Fruit fly (Drosophila melanogaster) whole organism, embryonic: ENCODE results near the gene CG10031.

Source experiments
- Adf1 ChIP-seq: fragments of 200-800 bp; sonication (Bioruptor generic); IDR thresholded peaks from 2 replicates; pipeline ENCODE4 v1.3.6; 2022; ENCODE audit warnings: missing biosample characterization, missing genetic modification characterization
- Aef1 ChIP-seq: fragments of 200-800 bp; sonication (Bioruptor generic); IDR thresholded peaks from 3 replicates; pipeline ENCODE4 v1.3.6; 2022; ENCODE audit warnings: missing biosample characterization, missing genetic modification characterization
- CG10431 ChIP-seq: fragments of 200-800 bp; sonication (Bioruptor generic); optimal IDR thresholded peaks from 3 replicates; lab custom pipeline; 2018; ENCODE audit warnings: missing biosample characterization, mild to moderate bottlenecking, missing genetic modification characterization
- CG11456 ChIP-seq: fragments of 200-800 bp; sonication (Bioruptor generic); IDR thresholded peaks from 3 replicates; pipeline ENCODE4 v1.3.6; 2022; ENCODE audit warnings: missing biosample characterization, missing genetic modification characterization
- CG12155 ChIP-seq: fragments of 200-800 bp; sonication (Bioruptor generic); optimal IDR thresholded peaks from 3 replicates; lab custom pipeline; 2016; ENCODE audit warnings: missing biosample characterization, missing genetic modification characterization
- CG12744 ChIP-seq: fragments of 200-800 bp; sonication (Bioruptor generic); optimal IDR thresholded peaks from 2 replicates; lab custom pipeline; 2016; ENCODE audit warnings: missing biosample characterization, missing genetic modification characterization
- CG13123 ChIP-seq: fragments of 200-800 bp; sonication (Bioruptor generic); optimal IDR thresholded peaks from 2 replicates; lab custom pipeline; 2016; ENCODE audit warnings: missing biosample characterization, missing genetic modification characterization
- CG16779 ChIP-seq: fragments of 200-800 bp; sonication (Bioruptor generic); IDR thresholded peaks from 2 replicates; pipeline ENCODE4 v1.3.6; 2022; ENCODE audit warnings: missing biosample characterization, missing genetic modification characterization
- CG16815 ChIP-seq: fragments of 200-800 bp; sonication (Bioruptor generic); optimal IDR thresholded peaks from 3 replicates; lab custom pipeline; 2017; ENCODE audit warnings: missing biosample characterization, mild to moderate bottlenecking, missing genetic modification characterization
- CG17186 ChIP-seq: fragments of 200-800 bp; sonication (Bioruptor generic); optimal IDR thresholded peaks from 3 replicates; lab custom pipeline; 2017; ENCODE audit warnings: missing biosample characterization, missing genetic modification reagents, missing genetic modification characterization
- CG17328 ChIP-seq: fragments of 200-800 bp; sonication (Bioruptor generic); IDR thresholded peaks from 2 replicates; pipeline ENCODE4 v1.3.6; 2022; ENCODE audit warnings: missing biosample characterization, missing genetic modification characterization
- CG17829 ChIP-seq: fragments of 200-800 bp; optimal IDR thresholded peaks from 2 replicates; lab custom pipeline; 2019; ENCODE audit warnings: missing biosample characterization, mild to moderate bottlenecking, missing genetic modification characterization, moderate library complexity
- CG18262 ChIP-seq: fragments of 200-800 bp; optimal IDR thresholded peaks from 3 replicates; lab custom pipeline; 2019; ENCODE audit warnings: missing biosample characterization, mild to moderate bottlenecking, missing genetic modification characterization, moderate library complexity
- CG18764 ChIP-seq: fragments of 200-800 bp; sonication (Bioruptor generic); optimal IDR thresholded peaks from 3 replicates; lab custom pipeline; 2016; ENCODE audit warnings: missing biosample characterization, missing genetic modification characterization
- CG2678 ChIP-seq: fragments of 200-800 bp; sonication (Bioruptor generic); optimal IDR thresholded peaks from 3 replicates; lab custom pipeline; 2019; ENCODE audit warnings: missing biosample characterization, mild to moderate bottlenecking, missing genetic modification characterization, moderate library complexity
- CG2712 ChIP-seq: fragments of 200-800 bp; optimal IDR thresholded peaks from 3 replicates; lab custom pipeline; 2019; ENCODE audit warnings: missing biosample characterization, mild to moderate bottlenecking, missing genetic modification characterization, moderate library complexity
- CG30403 ChIP-seq: fragments of 200-800 bp; sonication (Bioruptor generic); optimal IDR thresholded peaks from 3 replicates; lab custom pipeline; 2016; ENCODE audit warnings: missing biosample characterization, missing genetic modification characterization
- CG3065 ChIP-seq: fragments of 200-800 bp; sonication (Bioruptor generic); optimal IDR thresholded peaks from 2 replicates; lab custom pipeline; 2016; ENCODE audit warnings: missing biosample characterization, missing genetic modification characterization
- CG3281 ChIP-seq: fragments of 200-800 bp; sonication (Bioruptor generic); optimal IDR thresholded peaks from 3 replicates; lab custom pipeline; 2017; ENCODE audit warnings: missing biosample characterization, mild to moderate bottlenecking, missing genetic modification characterization
- CG33557 ChIP-seq: fragments of 200-800 bp; sonication (Bioruptor generic); optimal IDR thresholded peaks from 2 replicates; lab custom pipeline; 2019; ENCODE audit warnings: missing biosample characterization, mild to moderate bottlenecking, missing genetic modification characterization, moderate library complexity
- CG9609 ChIP-seq: fragments of 200-800 bp; sonication (Bioruptor generic); optimal IDR thresholded peaks from 3 replicates; lab custom pipeline; 2016; ENCODE audit warnings: missing biosample characterization, missing genetic modification characterization
- Dad ChIP-seq: fragments of 200-800 bp; sonication (Bioruptor generic); optimal IDR thresholded peaks from 3 replicates; lab custom pipeline; 2016; ENCODE audit warnings: missing biosample characterization, missing genetic modification characterization
- Deaf1 ChIP-seq: fragments of 200-800 bp; optimal IDR thresholded peaks from 3 replicates; lab custom pipeline; 2019; ENCODE audit warnings: missing biosample characterization, mild to moderate bottlenecking, missing genetic modification characterization, moderate library complexity
- Doc3 ChIP-seq: fragments of 200-800 bp; sonication (Bioruptor generic); IDR thresholded peaks from 3 replicates; pipeline ENCODE4 v1.3.6; 2022; ENCODE audit warnings: missing biosample characterization, missing genetic modification characterization; ENCODE audit not compliant: partially characterized antibody
- Hr3 ChIP-seq: fragments of 200-800 bp; sonication (Bioruptor generic); optimal IDR thresholded peaks from 3 replicates; lab custom pipeline; 2016; ENCODE audit warnings: missing biosample characterization, missing genetic modification characterization
- Lim3 ChIP-seq: fragments of 200-800 bp; sonication (Bioruptor generic); IDR thresholded peaks from 2 replicates; pipeline ENCODE4 v1.3.6; 2022; ENCODE audit warnings: missing biosample characterization, missing genetic modification characterization
- Poxn ChIP-seq: fragments of 200-800 bp; sonication (Bioruptor generic); IDR thresholded peaks from 2 replicates; pipeline ENCODE4 v1.3.6; 2022; ENCODE audit warnings: missing biosample characterization, missing genetic modification characterization
- Sry-β ChIP-seq: fragments of 200-800 bp; sonication (Bioruptor generic); optimal IDR thresholded peaks from 2 replicates; lab custom pipeline; 2018; ENCODE audit warnings: missing biosample characterization, mild to moderate bottlenecking, missing genetic modification characterization, moderate library complexity
- TFAM ChIP-seq: fragments of 200-800 bp; sonication (Bioruptor generic); optimal IDR thresholded peaks from 2 replicates; lab custom pipeline; 2017; ENCODE audit warnings: missing biosample characterization, missing genetic modification characterization, inconsistent platforms
- cg ChIP-seq: fragments of 200-800 bp; sonication (Bioruptor generic); optimal IDR thresholded peaks from 3 replicates; lab custom pipeline; 2019; ENCODE audit warnings: missing biosample characterization, mild to moderate bottlenecking, missing genetic modification characterization, moderate library complexity
- crol ChIP-seq: fragments of 200-800 bp; sonication (Bioruptor generic); IDR thresholded peaks from 2 replicates; pipeline ENCODE4 v1.3.6; 2022; ENCODE audit warnings: missing biosample characterization, missing genetic modification characterization
- crp ChIP-seq, 2 experiments: fragments of 200-800 bp; sonication (Bioruptor generic); optimal IDR thresholded peaks; 2 replicates in 1 of 2; 3 replicates in 1 of 2; lab custom pipeline; 2017; ENCODE audit warnings: missing biosample characterization in 2 of 2, missing genetic modification characterization in 2 of 2, mild to moderate bottlenecking in 1 of 2, moderate library complexity in 1 of 2
- dmrt11E ChIP-seq: fragments of 200-800 bp; sonication (Bioruptor generic); optimal IDR thresholded peaks from 3 replicates; lab custom pipeline; 2018; ENCODE audit warnings: missing biosample characterization, mild to moderate bottlenecking, missing genetic modification characterization, moderate library complexity
- esg ChIP-seq: fragments of 200-800 bp; sonication (Bioruptor generic); conservative IDR thresholded peaks from 2 replicates; pipeline ENCODE4 v1.3.6; 2022; ENCODE audit warnings: missing biosample characterization, missing genetic modification characterization
- eve ChIP-seq, 2 experiments: fragments of >200 bp; optimal IDR thresholded peaks; 2 replicates each; lab custom pipeline; 2017; ENCODE audit warnings: missing biosample characterization in 2 of 2, missing genetic modification characterization in 2 of 2
- fd64A ChIP-seq: fragments of 200-800 bp; sonication (Bioruptor generic); optimal IDR thresholded peaks from 3 replicates; lab custom pipeline; 2018; ENCODE audit warnings: missing biosample characterization, mild to moderate bottlenecking, missing genetic modification characterization
- fd96Cb ChIP-seq: fragments of 200-800 bp; sonication (Bioruptor generic); optimal IDR thresholded peaks from 2 replicates; lab custom pipeline; 2018; ENCODE audit warnings: missing biosample characterization, mild to moderate bottlenecking, missing genetic modification characterization, moderate library complexity
- grn ChIP-seq: fragments of 200-800 bp; sonication (Bioruptor generic); optimal IDR thresholded peaks from 3 replicates; lab custom pipeline; 2017; ENCODE audit warnings: missing biosample characterization, missing genetic modification characterization
- klu ChIP-seq: fragments of 200-800 bp; sonication (Bioruptor generic); IDR thresholded peaks from 2 replicates; pipeline ENCODE4 v1.3.6; 2022; ENCODE audit warnings: missing biosample characterization, missing genetic modification characterization
- lab ChIP-seq: fragments of 200-800 bp; sonication (Bioruptor generic); optimal IDR thresholded peaks from 3 replicates; lab custom pipeline; 2017; ENCODE audit warnings: missing biosample characterization, missing genetic modification characterization, mild to moderate bottlenecking, moderate library complexity, missing genetic modification reagents
- lola ChIP-seq, 3 experiments: fragments of >200 bp in 2 of 3; fragments of 200-800 bp in 1 of 3; sonication (Bioruptor generic) in 1 of 3; optimal IDR thresholded peaks; 2 replicates each; lab custom pipeline; 2017 to 2019; ENCODE audit warnings: missing biosample characterization in 3 of 3, missing genetic modification characterization in 3 of 3, mild to moderate bottlenecking in 1 of 3, moderate library complexity in 1 of 3
- nerfin-2 ChIP-seq: fragments of 200-800 bp; sonication (Bioruptor generic); IDR thresholded peaks from 2 replicates; pipeline ENCODE4 v1.3.6; 2022; ENCODE audit warnings: missing biosample characterization, missing genetic modification characterization; ENCODE audit not compliant: partially characterized antibody
- org-1 ChIP-seq: fragments of 200-800 bp; sonication (Bioruptor generic); optimal IDR thresholded peaks from 2 replicates; lab custom pipeline; 2017; ENCODE audit warnings: missing biosample characterization, missing genetic modification characterization
- repo ChIP-seq: fragments of 200-800 bp; sonication (Bioruptor generic); optimal IDR thresholded peaks from 2 replicates; lab custom pipeline; 2016; ENCODE audit warnings: missing biosample characterization, missing genetic modification characterization
- schlank ChIP-seq: fragments of 200-800 bp; sonication (Bioruptor generic); optimal IDR thresholded peaks from 2 replicates; lab custom pipeline; 2018; ENCODE audit warnings: missing biosample characterization, mild to moderate bottlenecking, missing genetic modification characterization
- slbo ChIP-seq: fragments of 200-800 bp; sonication (Bioruptor generic); IDR thresholded peaks from 2 replicates; pipeline ENCODE4 v1.3.6; 2022; ENCODE audit warnings: missing biosample characterization, missing genetic modification characterization
- stc ChIP-seq: fragments of 200-800 bp; sonication (Bioruptor generic); IDR thresholded peaks from 2 replicates; pipeline ENCODE4 v1.3.6; 2022; ENCODE audit warnings: missing biosample characterization, missing genetic modification characterization
- tio ChIP-seq: fragments of 200-800 bp; sonication (Bioruptor generic); optimal IDR thresholded peaks from 2 replicates; lab custom pipeline; 2017; ENCODE audit warnings: missing biosample characterization, missing genetic modification characterization, inconsistent platforms
- tll ChIP-seq, 2 experiments: fragments of 200-800 bp in 1 of 2; fragments of >200 bp in 1 of 2; sonication (Bioruptor generic) in 1 of 2; optimal IDR thresholded peaks; 2 replicates each; lab custom pipeline; 2017 to 2019; ENCODE audit warnings: missing biosample characterization in 2 of 2, missing genetic modification characterization in 2 of 2, mild to moderate bottlenecking in 1 of 2, moderate library complexity in 1 of 2
- vvl ChIP-seq: fragments of 200-800 bp; sonication (Bioruptor generic); IDR thresholded peaks from 2 replicates; pipeline ENCODE4 v1.3.6; 2022; ENCODE audit warnings: missing biosample characterization, missing genetic modification characterization
- zfh2 ChIP-seq: fragments of 200-800 bp; sonication (Bioruptor generic); optimal IDR thresholded peaks from 2 replicates; lab custom pipeline; 2016; ENCODE audit warnings: missing biosample characterization, missing genetic modification characterization

Gene CG10031

dm6 chr2L:3712949-3713416, 14.1 kb upstream of the CG10031 start, which contains the start of the genes CG31955 and CG2818 (continued):
- TF ChIP-seq org-1 (GFP tag; lab: Kevin White, UChicago) (no peak), nerfin-2 (0 out of 2 replicates have a peak, but pooled peaks have one; percentile 24), CG2712 (tag; lab: Kevin White, UChicago) (no peak), crol (GFP tag; lab: Robert Waterston, UW) (no peak), CG30403 (GFP tag; lab: Kevin White, UChicago) (no peak), stc (no peak), tio (GFP tag; lab: Kevin White, UChicago) (no peak), Deaf1 (tag; lab: Kevin White, UChicago) (no peak), CG18262 (tag; lab: Kevin White, UChicago) (no peak), fd64A (no peak), esg (GFP tag; lab: Robert Waterston, UW) (no peak), slbo (GFP tag; lab: Robert Waterston, UW) (no peak), zfh2 (GFP tag; lab: Kevin White, UChicago) (no peak), Doc3 (GFP tag; lab: Robert Waterston, UW) (peak; percentile 68), Hr3 (GFP tag; lab: Kevin White, UChicago) (no peak), CG17186 (GFP tag; lab: Kevin White, UChicago) (peak; percentile 82), CG10431 (GFP tag; lab: Kevin White, UChicago) (no peak), CG12155 (GFP tag; lab: Kevin White, UChicago) (peak; percentile 9), CG18764 (GFP tag; lab: Kevin White, UChicago) (no peak), lab (GFP tag; lab: Kevin White, UChicago) (peak; percentile 23), CG17328 (GFP tag; lab: Robert Waterston, UW) (no peak), Poxn (GFP tag; lab: Robert Waterston, UW) (no peak), eve (GFP tag; optimal IDR thresholded peaks at IDR 0.05; lab: Kevin White, UChicago) (no peak), Lim3 (GFP tag; lab: Robert Waterston, UW) (no peak), fd96Cb (tag; lab: Kevin White, UChicago) (no peak), CG17829 (tag; lab: Kevin White, UChicago) (peak; percentile 49), crp (GFP tag; optimal IDR thresholded peaks at IDR 0.05; lab: Kevin White, UChicago) (peak; percentile 71 to 96), TFAM (no peak), Dad (GFP tag; lab: Kevin White, UChicago) (no peak), CG13123 (GFP tag; lab: Kevin White, UChicago) (no peak), Sry-β (GFP tag; lab: Kevin White, UChicago) (no peak), CG3281 (peak; percentile 22), CG9609 (GFP tag; lab: Kevin White, UChicago) (no peak), CG16779 (GFP tag; lab: Robert Waterston, UW) (no peak), repo (GFP tag; lab: Kevin White, UChicago) (no peak), klu (GFP tag; lab: Robert Waterston, UW) (no peak), CG11456 (GFP tag; lab: Robert Waterston, UW) (no peak), cg (GFP tag; lab: Kevin White, UChicago) (no peak), CG33557 (GFP tag; lab: Kevin White, UChicago) (no peak), Aef1 (GFP tag; lab: Robert Waterston, UW) (no peak), CG3065 (GFP tag; lab: Kevin White, UChicago) (no peak), Adf1 (GFP tag; lab: Robert Waterston, UW) (0 out of 2 replicates have a peak, but pooled peaks have one; percentile 5), grn (GFP tag; lab: Kevin White, UChicago) (no peak), CG16815 (no peak), vvl (GFP tag; lab: Robert Waterston, UW) (no peak), CG2678 (tag; lab: Kevin White, UChicago) (no peak), lola (GFP tag; optimal IDR thresholded peaks at IDR 0.05; lab: Kevin White, UChicago) (no peak), schlank (no peak), dmrt11E (tag; lab: Kevin White, UChicago) (no peak), CG12744 (no peak), tll (GFP tag; optimal IDR thresholded peaks at IDR 0.05; lab: Kevin White, UChicago) (no peak)
